Worm (Caenorhabditis elegans): ENCODE data around the gene C37C3.12.

ce11 chrV:7848251-7848650 lies 8.9 kb upstream of the C37C3.12 start:
- no peak for TF ChIP-seq fax-1 (tag; optimal IDR thresholded peaks at IDR 0.05)
- no peak for TF ChIP-seq ceh-22 (tag; optimal IDR thresholded peaks at IDR 0.05)
- no peak for TF ChIP-seq ceh-31 (tag; optimal IDR thresholded peaks at IDR 0.05)
- no peak for TF ChIP-seq ceh-24 (tag; optimal IDR thresholded peaks at IDR 0.05)
- TF ChIP-seq ama-1 (optimal IDR thresholded peaks at IDR 0.05), result no peak
- TF ChIP-seq elt-2 (tag; optimal IDR thresholded peaks at IDR 0.05), result no peak
- TF ChIP-seq tbx-2 (tag; optimal IDR thresholded peaks at IDR 0.05), result no peak
- TF ChIP-seq K02D7.2 (tag; optimal IDR thresholded peaks at IDR 0.05), result no peak
- TF ChIP-seq unc-86 (tag; optimal IDR thresholded peaks at IDR 0.05), result no peak
- TF ChIP-seq dve-1 (tag; optimal IDR thresholded peaks at IDR 0.05), result no peak
- no peak for TF ChIP-seq ztf-16 (tag; optimal IDR thresholded peaks at IDR 0.05)
- no peak for TF ChIP-seq F13H6.1 (tag; optimal IDR thresholded peaks at IDR 0.05)
- no peak for TF ChIP-seq ceh-30 (tag; optimal IDR thresholded peaks at IDR 0.05)

All from whole organism, late embryonic.